Fruit fly (Drosophila melanogaster): ENCODE measurements around the gene ssx.

ssx gene

DNA sequence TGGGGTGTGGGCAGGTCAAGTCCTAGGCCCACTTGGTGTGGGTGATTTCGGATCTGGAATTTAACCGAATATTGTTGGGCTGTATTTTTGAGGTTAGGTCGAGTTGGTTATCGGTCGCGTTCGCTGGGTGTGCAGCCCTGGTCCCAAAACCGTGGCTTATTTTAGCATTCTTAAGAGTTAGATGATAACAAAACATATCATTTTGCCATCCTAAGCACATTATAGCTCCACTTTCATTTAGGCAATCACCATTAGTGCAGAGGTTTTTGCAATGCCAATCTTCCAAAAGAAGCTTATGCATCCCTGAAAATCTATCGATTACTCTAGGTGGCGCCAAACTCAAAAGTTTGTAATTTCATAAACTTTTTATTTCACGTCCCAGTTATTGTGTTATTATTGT lies 21.1 kb upstream of the ssx start, which contains the start of gene MTPAP (continued):
- TF ChIP-seq lov (optimal IDR thresholded peaks at IDR 0.05) = no peak
- no peak for TF ChIP-seq lov (GFP tag; IDR thresholded peaks at IDR 0.05)
- TF ChIP-seq corto (GFP tag; optimal IDR thresholded peaks at IDR 0.05) = no peak
- no peak for TF ChIP-seq chinmo (GFP tag; IDR thresholded peaks at IDR 0.05; ENCODE audit: partially characterized antibody)
- no peak for TF ChIP-seq az2 (GFP tag; optimal IDR thresholded peaks at IDR 0.05)
- no peak for TF ChIP-seq Trl (optimal IDR thresholded peaks at IDR 0.05)
- TF ChIP-seq Trl (GFP tag; optimal IDR thresholded peaks at IDR 0.05) = peak; percentile 17
- TF ChIP-seq Hsf (GFP tag; optimal IDR thresholded peaks at IDR 0.05) = peak; percentile 50
- no peak for TF ChIP-seq Chrac-16 (GFP tag; optimal IDR thresholded peaks at IDR 0.05)
- peak; percentile 70 for TF ChIP-seq Scr (GFP tag; IDR thresholded peaks at IDR 0.05; ENCODE audit: partially characterized antibody)
- no peak for TF ChIP-seq CG6654 (GFP tag; optimal IDR thresholded peaks at IDR 0.05)
- TF ChIP-seq Nf-YC (tag; optimal IDR thresholded peaks at IDR 0.05) = peak; percentile 39
- TF ChIP-seq CG43689 (GFP tag; IDR thresholded peaks at IDR 0.05) = no peak
- no peak for TF ChIP-seq vfl (GFP tag; optimal IDR thresholded peaks at IDR 0.05)
- TF ChIP-seq Atf6 (GFP tag; IDR thresholded peaks at IDR 0.05) = peak; percentile 29; the same call in 1 of the 2 replicates
- TF ChIP-seq CG9797 (GFP tag; optimal IDR thresholded peaks at IDR 0.05) = peak; percentile 7
- TF ChIP-seq CG11247 (GFP tag; IDR thresholded peaks at IDR 0.05) = no peak
- TF ChIP-seq CG4707 (GFP tag; optimal IDR thresholded peaks at IDR 0.05) = no peak
- TF ChIP-seq Bdp1 (GFP tag; optimal IDR thresholded peaks at IDR 0.05) = no peak
- TF ChIP-seq jing (GFP tag; optimal IDR thresholded peaks at IDR 0.05) = no peak
- TF ChIP-seq CG5245 (GFP tag; optimal IDR thresholded peaks at IDR 0.05) = no peak
- no peak for TF ChIP-seq CG17612 (GFP tag; IDR thresholded peaks at IDR 0.05)
- TF ChIP-seq CG15514 (GFP tag; optimal IDR thresholded peaks at IDR 0.05) = peak; percentile 70
- no peak for TF ChIP-seq CG1647 (GFP tag; optimal IDR thresholded peaks at IDR 0.05)
- no peak for TF ChIP-seq CG2875 (GFP tag; optimal IDR thresholded peaks at IDR 0.05)
- TF ChIP-seq run (tag; optimal IDR thresholded peaks at IDR 0.05) = no peak
- no peak for TF ChIP-seq Sox100B (GFP tag; optimal IDR thresholded peaks at IDR 0.05)
- peak; percentile 57 for TF ChIP-seq CG14710 (tag; optimal IDR thresholded peaks at IDR 0.05)
- no peak for TF ChIP-seq slbo (GFP tag; IDR thresholded peaks at IDR 0.05)
- TF ChIP-seq CG3407 (GFP tag; optimal IDR thresholded peaks at IDR 0.05) = no peak
- TF ChIP-seq gsb-n (tag; optimal IDR thresholded peaks at IDR 0.05) = no peak
- no peak for TF ChIP-seq Ravus (GFP tag; IDR thresholded peaks at IDR 0.05)
- TF ChIP-seq sima (GFP tag; optimal IDR thresholded peaks at IDR 0.05) = no peak
- no peak for TF ChIP-seq CG2889 (GFP tag; IDR thresholded peaks at IDR 0.05)

DNA sequence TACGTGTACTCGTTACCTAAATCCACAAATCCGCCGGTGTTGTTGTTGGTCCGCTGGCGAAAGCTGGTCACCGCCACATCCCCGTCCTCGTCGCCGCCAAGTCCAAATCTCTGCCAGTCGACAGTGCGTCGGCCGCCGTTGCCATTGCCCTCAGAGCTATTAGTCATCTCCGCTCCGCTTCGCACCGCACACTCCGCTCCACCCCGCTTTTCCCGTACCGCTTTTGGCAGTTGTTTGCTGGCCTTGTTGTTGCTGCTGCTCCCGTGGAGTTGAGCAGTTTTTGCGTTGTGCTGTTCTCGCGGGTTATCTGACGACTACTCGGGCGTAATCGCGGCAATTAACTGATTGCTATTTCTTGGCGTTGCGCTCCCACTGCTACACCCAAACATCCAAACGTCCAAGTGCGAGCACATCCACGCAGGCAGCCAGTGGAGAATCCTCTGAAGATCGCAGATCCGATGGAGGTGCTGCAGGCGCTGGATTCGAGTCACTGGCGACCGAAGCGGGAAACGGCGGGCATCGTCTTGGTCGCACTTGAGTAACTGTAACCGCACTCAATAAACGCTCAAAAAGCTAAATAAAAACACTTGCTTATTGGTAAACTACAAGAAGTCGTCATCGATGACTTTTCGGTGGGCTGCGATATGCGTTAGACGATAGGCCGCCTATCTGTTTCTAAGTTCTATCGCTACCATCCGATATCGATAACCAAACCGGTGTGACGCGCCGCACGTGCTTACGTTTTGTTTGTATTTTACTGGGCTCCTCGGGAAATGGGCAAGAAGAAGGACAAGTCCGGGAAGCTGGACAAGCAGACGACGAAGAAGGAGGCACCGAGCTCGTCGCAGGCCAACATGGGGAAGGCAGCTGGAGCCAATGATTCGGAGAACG lies 16.8 kb upstream of the ssx start, which contains the start of the genes CG12773 and CG11417:
Gene CG12773 (minus strand): TSS at position 660 of the 891 bp plus-strand sequence.
Gene CG11417 (plus strand): TSS at position 693 of the 891 bp plus-strand sequence.
- no peak for TF ChIP-seq Bteb2 (GFP tag; optimal IDR thresholded peaks at IDR 0.05)
- no peak for TF ChIP-seq CG11560 (tag; IDR thresholded peaks at IDR 0.05)
- TF ChIP-seq crol (GFP tag; IDR thresholded peaks at IDR 0.05) = peak; percentile 73
- TF ChIP-seq Elba2 (GFP tag; optimal IDR thresholded peaks at IDR 0.05) = peak; percentile 60
- TF ChIP-seq CG34224 (GFP tag; IDR thresholded peaks at IDR 0.05; ENCODE audit: partially characterized antibody) = peak; percentile 90
- no peak for TF ChIP-seq Optix (GFP tag; IDR thresholded peaks at IDR 0.05)
- TF ChIP-seq Atf-2 (GFP tag; optimal IDR thresholded peaks at IDR 0.05) = no peak
- no peak for TF ChIP-seq CG6854 (GFP tag; optimal IDR thresholded peaks at IDR 0.05)
- peak; percentile 93 for TF ChIP-seq CG6791 (GFP tag; IDR thresholded peaks at IDR 0.05; ENCODE audit: partially characterized antibody)
- no peak for TF ChIP-seq CG14014 (GFP tag; IDR thresholded peaks at IDR 0.05)
- no peak for TF ChIP-seq Tbp (GFP tag; optimal IDR thresholded peaks at IDR 0.05)
- no peak for TF ChIP-seq ham (GFP tag; IDR thresholded peaks at IDR 0.05)
- no peak for TF ChIP-seq ewg (GFP tag; optimal IDR thresholded peaks at IDR 0.05)
- no peak for TF ChIP-seq phol (tag; optimal IDR thresholded peaks at IDR 0.05)
- TF ChIP-seq CG9609 (GFP tag; optimal IDR thresholded peaks at IDR 0.05) = no peak
- peak; percentile 51 for TF ChIP-seq MESR4 (GFP tag; optimal IDR thresholded peaks at IDR 0.05)
- TF ChIP-seq CG12744 (GFP tag; optimal IDR thresholded peaks at IDR 0.05) = no peak
- TF ChIP-seq E2f2 (GFP tag; IDR thresholded peaks at IDR 0.05) = peak; percentile 37
- TF ChIP-seq CG11723 (GFP tag; optimal IDR thresholded peaks at IDR 0.05) = no peak

Measured in whole organism, embryonic.